Worm (Caenorhabditis elegans) whole organism, mixed stage, embryonic: ENCODE data around the gene svh-11.

Source experiments
- blmp-1 ChIP-seq: fragments of 150-350 bp; optimal IDR thresholded peaks from 2 replicates; lab custom pipeline; 2014; ENCODE audit warnings: missing biosample characterization, missing genetic modification characterization
- elt-3 ChIP-seq: fragments of 150-350 bp; optimal IDR thresholded peaks from 2 replicates; lab custom pipeline; 2014; ENCODE audit warnings: missing biosample characterization, missing genetic modification characterization
- ham-2 ChIP-seq: fragments of 200-800 bp; sonication (Bioruptor generic); optimal IDR thresholded peaks from 2 replicates; lab custom pipeline; 2018; ENCODE audit warnings: mild to moderate bottlenecking, missing genetic modification characterization, missing compliant biosample characterization
- lin-13 ChIP-seq: fragments of 150-350 bp; optimal IDR thresholded peaks from 2 replicates; lab custom pipeline; 2014; ENCODE audit warnings: missing biosample characterization, missing genetic modification characterization
- lsy-2 ChIP-seq: fragments of 150-350 bp; optimal IDR thresholded peaks from 2 replicates; lab custom pipeline; 2014; ENCODE audit warnings: missing biosample characterization, missing genetic modification characterization
- mep-1 ChIP-seq: fragments of 150-350 bp; optimal IDR thresholded peaks from 2 replicates; lab custom pipeline; 2017; ENCODE audit warnings: missing biosample characterization, missing genetic modification reagents, missing genetic modification characterization, inconsistent platforms
- nhr-12 ChIP-seq: fragments of 150-350 bp; optimal IDR thresholded peaks from 2 replicates; lab custom pipeline; 2014; ENCODE audit warnings: missing biosample characterization, missing genetic modification characterization
- nhr-237 ChIP-seq: fragments of 150-350 bp; optimal IDR thresholded peaks from 2 replicates; lab custom pipeline; 2014; ENCODE audit warnings: missing biosample characterization, missing genetic modification characterization
- nhr-28 ChIP-seq: fragments of 150-350 bp; optimal IDR thresholded peaks from 2 replicates; lab custom pipeline; 2014; ENCODE audit warnings: missing biosample characterization, missing genetic modification characterization
- nhr-76 ChIP-seq: sonication (generic microtip); optimal IDR thresholded peaks from 2 replicates; lab custom pipeline; 2017; ENCODE audit warnings: missing biosample characterization, missing genetic modification characterization
- pha-4 ChIP-seq: fragments of 150-350 bp; optimal IDR thresholded peaks from 2 replicates; lab custom pipeline; 2018; ENCODE audit warnings: missing biosample characterization, missing genetic modification reagents, missing genetic modification characterization
- ztf-11 ChIP-seq: fragments of 150-350 bp; optimal IDR thresholded peaks from 2 replicates; lab custom pipeline; 2014; ENCODE audit warnings: missing biosample characterization, missing genetic modification characterization

DNA sequence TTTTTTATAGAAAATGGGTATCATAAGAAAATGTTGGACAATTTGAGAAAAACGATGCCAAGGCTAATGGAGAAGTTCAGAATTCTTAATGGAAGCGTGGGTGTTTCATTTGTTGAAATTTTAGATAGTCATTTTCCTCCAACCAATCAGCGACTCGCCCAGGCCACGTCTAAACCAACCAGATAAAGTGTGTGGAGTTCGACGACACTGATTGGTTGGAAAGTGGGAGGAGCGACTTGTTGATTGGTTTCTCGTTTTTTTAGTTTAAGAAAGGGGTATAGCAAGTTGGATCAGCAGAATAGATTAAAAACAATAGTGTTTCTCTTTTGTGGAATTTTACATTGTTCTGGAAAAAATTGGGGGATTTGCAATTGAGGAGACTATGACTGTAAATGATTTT is 626 bp downstream of the svh-11 start:
- TF ChIP-seq lin-13 (tag; lab: Kevin White, UChicago) (no peak), elt-3 (tag; lab: Kevin White, UChicago) (no peak), nhr-237 (tag; lab: Kevin White, UChicago) (no peak), nhr-76 (tag; lab: Kevin White, UChicago) (no peak), nhr-28 (tag; lab: Kevin White, UChicago) (no peak), pha-4 (no peak), nhr-12 (tag; lab: Kevin White, UChicago) (no peak), ztf-11 (tag; lab: Kevin White, UChicago) (no peak), ham-2 (GFP tag; lab: Kevin White, UChicago) (no peak), mep-1 (no peak), blmp-1 (tag; lab: Kevin White, UChicago) (no peak), lsy-2 (tag; lab: Kevin White, UChicago) (no peak)
